Fruit fly (Drosophila melanogaster): ENCODE measurements around the gene Nplp4.

DNA sequence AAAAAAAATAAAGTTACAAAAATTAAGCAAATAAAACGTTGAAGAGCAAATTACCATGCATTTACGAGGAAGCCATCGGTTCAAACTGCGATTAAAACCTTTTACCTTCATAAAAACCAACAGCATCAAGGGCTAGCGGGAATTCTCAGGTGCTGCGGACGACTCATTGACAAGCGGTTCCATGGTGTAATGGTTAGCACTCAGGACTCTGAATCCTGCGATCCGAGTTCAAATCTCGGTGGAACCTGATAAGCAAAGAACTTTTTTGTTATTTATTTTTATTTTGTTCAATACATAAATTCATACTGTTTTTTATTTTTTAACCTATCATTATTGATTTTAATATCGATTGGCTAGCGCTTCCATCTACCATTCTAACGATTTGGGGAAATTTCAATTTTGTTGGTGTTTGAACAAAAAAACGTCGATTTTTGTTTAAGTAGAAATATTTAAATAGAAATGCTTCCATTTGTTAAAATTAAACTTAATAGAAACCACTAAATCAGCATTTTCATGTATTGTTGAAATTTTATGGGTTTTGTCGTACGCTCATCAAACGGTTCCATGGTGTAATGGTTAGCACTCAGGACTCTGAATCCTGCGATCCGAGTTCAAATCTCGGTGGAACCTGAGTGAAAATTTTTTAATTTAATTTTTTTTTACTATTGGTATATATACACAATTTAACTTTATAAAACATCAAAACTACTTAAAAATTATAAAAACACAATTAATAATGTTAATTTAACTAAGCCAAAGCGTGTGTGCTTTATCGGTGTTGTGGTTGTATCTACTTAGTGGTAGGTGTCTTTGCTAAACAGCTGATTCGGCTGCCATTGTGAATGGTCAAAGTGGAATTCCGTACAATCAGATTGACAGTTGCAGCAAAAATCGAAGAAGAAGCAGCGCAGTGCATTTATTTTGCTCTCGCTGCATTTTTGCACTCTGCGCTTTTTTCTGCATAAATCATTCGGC is 1.1 kb downstream of the Nplp4 start, which contains the start of gene CG4238:
- TF ChIP-seq svp (GFP tag) (peak; percentile 64), CG11762 (GFP tag; optimal IDR thresholded peaks at IDR 0.05; ENCODE audit: insufficient read depth) (no peak)
